ENCODE assay signal across 8 worm cellular contexts in genomic region chrIV:7103211-7103679, ce11.
TF ChIP-seq lines count a peak whose summit lies in the region.

Gene rde-8, minus strand, starts transcription at chrIV:7103261.
Gene ZC477.3, plus strand, starts transcription at chrIV:7103492.

TF ChIP-seq in whole organism, L1 larva, 84 proteins besides CTCF, POLR2A, EP300 and RAD21 (continues in another document):
- TF ChIP-seq grh-1 (GFP tag; IDR thresholded peaks at IDR 0.05; lab: Robert Waterston, UW) (peak; percentile 67), aly-2 (tag; optimal IDR thresholded peaks at IDR 0.05; lab: Kevin White, UChicago) (peak; percentile 57), mep-1 (tag; optimal IDR thresholded peaks at IDR 0.05; lab: Kevin White, UChicago) (peak; percentile 94), ets-5 (GFP tag; IDR thresholded peaks at IDR 0.05; lab: Robert Waterston, UW) (no peak), zip-4 (GFP tag; optimal IDR thresholded peaks at IDR 0.05; lab: Kevin White, UChicago) (peak; percentile 45), ceh-8 (GFP tag; optimal IDR thresholded peaks at IDR 0.05; lab: Kevin White, UChicago) (no peak), vab-15 (tag; optimal IDR thresholded peaks at IDR 0.05; lab: Kevin White, UChicago) (no peak), elt-2 (tag; optimal IDR thresholded peaks at IDR 0.05; lab: Kevin White, UChicago) (peak; percentile 52), tlp-1 (tag; optimal IDR thresholded peaks at IDR 0.05; lab: Kevin White, UChicago) (no peak), hlh-4 (tag; optimal IDR thresholded peaks at IDR 0.05; lab: Kevin White, UChicago) (no peak), efl-3 (GFP tag; optimal IDR thresholded peaks at IDR 0.05; lab: Kevin White, UChicago) (peak; percentile 35), mef-2 (tag; optimal IDR thresholded peaks at IDR 0.05; lab: Kevin White, UChicago) (no peak)

TF ChIP-seq in whole organism, L2 larva, 48 proteins besides CTCF, POLR2A, EP300 and RAD21 (continues in another document):
- TF ChIP-seq crh-2 (tag; optimal IDR thresholded peaks at IDR 0.05; lab: Kevin White, UChicago) (peak; percentile 80), nhr-25 (tag; optimal IDR thresholded peaks at IDR 0.05; lab: Kevin White, UChicago) (peak; percentile 70), ceh-82 (tag; optimal IDR thresholded peaks at IDR 0.05; lab: Kevin White, UChicago) (no peak), fos-1 (tag; optimal IDR thresholded peaks at IDR 0.05; lab: Kevin White, UChicago) (peak; percentile 47), ztf-1 (GFP tag; conservative IDR thresholded peaks at IDR 0.05; lab: Robert Waterston, UW) (no peak), unc-39 (tag; optimal IDR thresholded peaks at IDR 0.05; lab: Kevin White, UChicago) (no peak), ztf-11 (tag; optimal IDR thresholded peaks at IDR 0.05; lab: Kevin White, UChicago) (no peak), ZK546.5 (tag; optimal IDR thresholded peaks at IDR 0.05; lab: Kevin White, UChicago) (peak; percentile 15), ztf-4 (tag; optimal IDR thresholded peaks at IDR 0.05; lab: Kevin White, UChicago) (no peak), peb-1 (tag; optimal IDR thresholded peaks at IDR 0.05; lab: Kevin White, UChicago) (no peak), alr-1 (tag; optimal IDR thresholded peaks at IDR 0.05; lab: Kevin White, UChicago) (no peak), sem-4 (tag; optimal IDR thresholded peaks at IDR 0.05; lab: Kevin White, UChicago) (peak; percentile 14)

TF ChIP-seq in whole organism, L3 larva, 47 proteins besides CTCF, POLR2A, EP300 and RAD21 (continues in another document):
- TF ChIP-seq nfya-1 (tag; optimal IDR thresholded peaks at IDR 0.05; lab: Kevin White, UChicago; ENCODE audit: insufficient read depth) (peak; percentile 64), lin-15B (tag; optimal IDR thresholded peaks at IDR 0.05; lab: Kevin White, UChicago) (peak; percentile 79), ztf-11 (tag; optimal IDR thresholded peaks at IDR 0.05; lab: Kevin White, UChicago) (no peak), elt-2 (tag; optimal IDR thresholded peaks at IDR 0.05; lab: Kevin White, UChicago) (peak; percentile 34), jun-1 (tag; optimal IDR thresholded peaks at IDR 0.05; lab: Kevin White, UChicago) (peak; percentile 29), nhr-43 (tag; optimal IDR thresholded peaks at IDR 0.05; lab: Kevin White, UChicago; ENCODE audit: poor library complexity, severe bottlenecking) (peak; percentile 36), R02D3.7 (tag; optimal IDR thresholded peaks at IDR 0.05; lab: Kevin White, UChicago) (peak; percentile 30), lin-39 (tag; optimal IDR thresholded peaks at IDR 0.05; lab: Kevin White, UChicago) (no peak), ceh-82 (tag; optimal IDR thresholded peaks at IDR 0.05; lab: Kevin White, UChicago) (no peak), ceh-28 (tag; optimal IDR thresholded peaks at IDR 0.05; lab: Kevin White, UChicago) (peak; percentile 25), pha-4 (tag; optimal IDR thresholded peaks at IDR 0.05; lab: Kevin White, UChicago) (peak; percentile 92)

TF ChIP-seq in whole organism, L4 larva, 104 proteins besides CTCF, POLR2A, EP300 and RAD21 (continues in another document):
- TF ChIP-seq nhr-237 (tag; optimal IDR thresholded peaks at IDR 0.05; lab: Kevin White, UChicago) (no peak), lim-7 (GFP tag; IDR thresholded peaks at IDR 0.05; lab: Robert Waterston, UW) (no peak), ctbp-1 (GFP tag; IDR thresholded peaks at IDR 0.05; lab: Robert Waterston, UW) (no peak), zip-2 (tag; optimal IDR thresholded peaks at IDR 0.05; lab: Kevin White, UChicago) (no peak), nhr-11 (tag; optimal IDR thresholded peaks at IDR 0.05; lab: Kevin White, UChicago) (peak; percentile 3), ceh-62 (tag; optimal IDR thresholded peaks at IDR 0.05; lab: Kevin White, UChicago) (no peak), ZK546.5 (tag; optimal IDR thresholded peaks at IDR 0.05; lab: Kevin White, UChicago) (no peak), zip-11 (GFP tag; IDR thresholded peaks at IDR 0.05; lab: Robert Waterston, UW) (no peak), skn-1 (tag; optimal IDR thresholded peaks at IDR 0.05; lab: Kevin White, UChicago) (no peak), F49E8.2 (tag; optimal IDR thresholded peaks at IDR 0.05; lab: Kevin White, UChicago; ENCODE audit: borderline replicate concordance) (no peak), cey-2 (tag; optimal IDR thresholded peaks at IDR 0.05; lab: Kevin White, UChicago; ENCODE audit: borderline replicate concordance, insufficient read depth) (no peak), ceh-28 (tag; optimal IDR thresholded peaks at IDR 0.05; lab: Kevin White, UChicago) (no peak)

TF ChIP-seq in whole organism, late embryonic, 69 proteins besides CTCF, POLR2A, EP300 and RAD21:
- TF ChIP-seq unc-55 (GFP tag; optimal IDR thresholded peaks at IDR 0.05; lab: Kevin White, UChicago): no peak
- peak; percentile 16 for TF ChIP-seq unc-42 (tag; optimal IDR thresholded peaks at IDR 0.05; lab: Kevin White, UChicago)
- peak; percentile 37 for TF ChIP-seq nfya-1 (tag; optimal IDR thresholded peaks at IDR 0.05; lab: Kevin White, UChicago)

TF ChIP-seq in whole organism, midembryonic, 9 proteins besides CTCF, POLR2A, EP300 and RAD21:
- 0 out of 2 replicates have a peak, but pooled peaks have one; percentile 12 for TF ChIP-seq T22C8.4 (GFP tag; IDR thresholded peaks at IDR 0.05; lab: Robert Waterston, UW)
- TF ChIP-seq ztf-29 (GFP tag; IDR thresholded peaks at IDR 0.05; lab: Robert Waterston, UW): no peak
- TF ChIP-seq flt-1 (GFP tag; IDR thresholded peaks at IDR 0.05; lab: Robert Waterston, UW): no peak

TF ChIP-seq in whole organism, mixed stage, embryonic, 35 proteins besides CTCF, POLR2A, EP300 and RAD21:
- TF ChIP-seq unc-39 (tag; optimal IDR thresholded peaks at IDR 0.05; lab: Kevin White, UChicago) (no peak), nhr-2 (tag; optimal IDR thresholded peaks at IDR 0.05; lab: Kevin White, UChicago) (no peak), nhr-28 (tag; optimal IDR thresholded peaks at IDR 0.05; lab: Kevin White, UChicago) (no peak), mls-2 (tag; optimal IDR thresholded peaks at IDR 0.05; lab: Kevin White, UChicago) (no peak), flh-1 (GFP tag; optimal IDR thresholded peaks at IDR 0.05; lab: Kevin White, UChicago) (no peak), pha-4 (tag; optimal IDR thresholded peaks at IDR 0.05; lab: Kevin White, UChicago) (peak; percentile 66), ces-1 (GFP tag; optimal IDR thresholded peaks at IDR 0.05; lab: Kevin White, UChicago) (peak; percentile 46), sem-2 (GFP tag; optimal IDR thresholded peaks at IDR 0.05; lab: Kevin White, UChicago) (no peak), lsy-2 (tag; optimal IDR thresholded peaks at IDR 0.05; lab: Kevin White, UChicago) (peak; percentile 37), lin-13 (tag; optimal IDR thresholded peaks at IDR 0.05; lab: Kevin White, UChicago) (peak; percentile 66), mep-1 (tag; optimal IDR thresholded peaks at IDR 0.05; lab: Kevin White, UChicago) (peak; percentile 31)

TF ChIP-seq in whole organism, young adult, 124 proteins besides CTCF, POLR2A, EP300 and RAD21 (continues in another document):
- TF ChIP-seq nfyb-1 (GFP tag; IDR thresholded peaks at IDR 0.05; lab: Robert Waterston, UW) (0 out of 2 replicates have a peak, but pooled peaks have one; percentile 29), repo-1 (tag; optimal IDR thresholded peaks at IDR 0.05; lab: Kevin White, UChicago) (no peak), athp-1 (tag; optimal IDR thresholded peaks at IDR 0.05; lab: Kevin White, UChicago) (no peak), ZK185.1 (tag; optimal IDR thresholded peaks at IDR 0.05; lab: Kevin White, UChicago; ENCODE audit: poor library complexity, severe bottlenecking) (peak; percentile 31), ceh-27 (GFP tag; optimal IDR thresholded peaks at IDR 0.05; lab: Kevin White, UChicago) (no peak), K12H6.12 (tag; optimal IDR thresholded peaks at IDR 0.05; lab: Kevin White, UChicago) (no peak), ztf-3 (GFP tag; optimal IDR thresholded peaks at IDR 0.05; lab: Kevin White, UChicago) (no peak), him-1 (tag; optimal IDR thresholded peaks at IDR 0.05; lab: Kevin White, UChicago) (no peak), F57A8.1 (GFP tag; optimal IDR thresholded peaks at IDR 0.05; lab: Kevin White, UChicago) (no peak), lin-26 (GFP tag; IDR thresholded peaks at IDR 0.05; lab: Robert Waterston, UW) (no peak), sptf-2 (GFP tag; optimal IDR thresholded peaks at IDR 0.05; lab: Kevin White, UChicago) (no peak), rcor-1 (GFP tag; IDR thresholded peaks at IDR 0.05; lab: Robert Waterston, UW) (peak; percentile 30; the same call in 1 of the 2 replicates), Y53G8AR.9 (GFP tag; conservative IDR thresholded peaks at IDR 0.05; lab: Robert Waterston, UW) (0 out of 2 replicates have a peak, but pooled peaks have one; percentile 30), efl-1 (GFP tag; optimal IDR thresholded peaks at IDR 0.05; lab: Kevin White, UChicago) (peak; percentile 12), nfya-1 (tag; optimal IDR thresholded peaks at IDR 0.05; lab: Kevin White, UChicago; ENCODE audit: borderline replicate concordance, insufficient read depth) (no peak), ztf-18 (tag; optimal IDR thresholded peaks at IDR 0.05; lab: Kevin White, UChicago) (peak; percentile 95), madf-6 (GFP tag; IDR thresholded peaks at IDR 0.05; lab: Robert Waterston, UW) (peak; percentile 52; the same call in 1 of the 2 replicates), B0261.1 (tag; optimal IDR thresholded peaks at IDR 0.05; lab: Kevin White, UChicago) (no peak), B0336.3 (GFP tag; IDR thresholded peaks at IDR 0.05; lab: Robert Waterston, UW) (peak; percentile 54; the same call in 1 of the 2 replicates), ceh-58 (GFP tag; IDR thresholded peaks at IDR 0.05; lab: Robert Waterston, UW) (no peak), lag-1 (GFP tag; IDR thresholded peaks at IDR 0.05; lab: Robert Waterston, UW) (no peak), ama-1 (optimal IDR thresholded peaks at IDR 0.05; lab: Kevin White, UChicago) (no peak), ama-1 (GFP tag; optimal IDR thresholded peaks at IDR 0.05; lab: Kevin White, UChicago) (no peak), hlh-12 (tag; optimal IDR thresholded peaks at IDR 0.05; lab: Kevin White, UChicago) (no peak), Y79H2A.3 (GFP tag; conservative IDR thresholded peaks at IDR 0.05; lab: Robert Waterston, UW) (no peak), egrh-3 (GFP tag; IDR thresholded peaks at IDR 0.05; lab: Robert Waterston, UW) (no peak), lin-54 (GFP tag; optimal IDR thresholded peaks at IDR 0.05; lab: Kevin White, UChicago) (peak; percentile 74), atf-7 (tag; optimal IDR thresholded peaks at IDR 0.05; lab: Kevin White, UChicago) (no peak), ztf-6 (GFP tag; IDR thresholded peaks at IDR 0.05; lab: Robert Waterston, UW) (no peak), attf-6 (GFP tag; IDR thresholded peaks at IDR 0.05; lab: Robert Waterston, UW) (no peak), ztf-25 (GFP tag; IDR thresholded peaks at IDR 0.05; lab: Robert Waterston, UW) (no peak), nhr-120 (GFP tag; IDR thresholded peaks at IDR 0.05; lab: Robert Waterston, UW) (no peak), cebp-1 (GFP tag; IDR thresholded peaks at IDR 0.05; lab: Robert Waterston, UW) (no peak), cebp-1 (tag; optimal IDR thresholded peaks at IDR 0.05; lab: Kevin White, UChicago) (no peak)
